Fruit fly (Drosophila melanogaster) whole organism, adult: ENCODE results near the gene CG34125.

Experiments
- CG12768 ChIP-seq: fragments of 200-800 bp; sonication (Bioruptor generic); optimal IDR thresholded peaks from 2 replicates; lab custom pipeline; 2017; ENCODE audit warnings: missing biosample characterization, missing genetic modification characterization, mild to moderate bottlenecking, moderate library complexity, missing genetic modification reagents
- CG14711 ChIP-seq: fragments of 200-800 bp; sonication (Bioruptor generic); optimal IDR thresholded peaks from 2 replicates; lab custom pipeline; 2018; ENCODE audit warnings: missing biosample characterization, mild to moderate bottlenecking, missing genetic modification characterization, moderate library complexity
- CG33017 ChIP-seq: fragments of 200-800 bp; sonication (Bioruptor generic); optimal IDR thresholded peaks from 2 replicates; lab custom pipeline; 2018; ENCODE audit warnings: missing biosample characterization, mild to moderate bottlenecking, missing genetic modification characterization, moderate library complexity
- CG5204 ChIP-seq: fragments of 200-800 bp; sonication (Bioruptor generic); optimal IDR thresholded peaks from 2 replicates; lab custom pipeline; 2016; ENCODE audit warnings: missing biosample characterization, missing genetic modification characterization
- Mnt ChIP-seq: fragments of 200-800 bp; sonication (Bioruptor generic); optimal IDR thresholded peaks from 2 replicates; lab custom pipeline; 2016; ENCODE audit warnings: missing biosample characterization, mild to moderate bottlenecking, missing genetic modification characterization
- kay ChIP-seq: fragments of 200-800 bp; sonication (Bioruptor generic); peaks from one replicate; lab custom pipeline; 2016; ENCODE audit warnings: missing biosample characterization, missing genetic modification characterization, borderline replicate concordance

- peak; percentile 28 for TF ChIP-seq CG5204 (GFP tag; lab: Kevin White, UChicago)
- no peak for TF ChIP-seq CG12768 (GFP tag; lab: Kevin White, UChicago)
- TF ChIP-seq Mnt (GFP tag; lab: Kevin White, UChicago), result no peak
- no peak for TF ChIP-seq kay (GFP tag; lab: Kevin White, UChicago)
- no peak for TF ChIP-seq CG33017 (tag; lab: Kevin White, UChicago)
- no peak for TF ChIP-seq CG14711 (tag; lab: Kevin White, UChicago)
These were observed 23.1 kb upstream of the CG34125 start, which contains the start of gene synr for dm6 chr2L:4942257-4942792.
